Worm (Caenorhabditis elegans): ENCODE data around the gene ZK686.1.
A peak's percentile ranks its signal among the peaks of the same experiment; 100 is the strongest.

- TF ChIP-seq aly-2 (tag; optimal IDR thresholded peaks at IDR 0.05) (no peak), snpc-4 (tag; optimal IDR thresholded peaks at IDR 0.05) (no peak), ces-1 (GFP tag; optimal IDR thresholded peaks at IDR 0.05) (no peak), lin-13 (GFP tag; optimal IDR thresholded peaks at IDR 0.05) (peak; percentile 48), unc-39 (tag; optimal IDR thresholded peaks at IDR 0.05) (no peak), jun-1 (tag; optimal IDR thresholded peaks at IDR 0.05) (no peak), nhr-237 (tag; optimal IDR thresholded peaks at IDR 0.05) (no peak), unc-130 (GFP tag; optimal IDR thresholded peaks at IDR 0.05) (no peak), daf-16 (GFP tag; optimal IDR thresholded peaks at IDR 0.05) (peak in 1 of 2 experiments; percentile 9), daf-16 (tag; optimal IDR thresholded peaks at IDR 0.05) (peak; percentile 75), mxl-3 (GFP tag; optimal IDR thresholded peaks at IDR 0.05) (peak; percentile 52)
Measured at ce11 chrIII:7728494-7728893, 44.4 kb upstream of the ZK686.1 start.

All from whole organism, L4 larva.